Worm (Caenorhabditis elegans): ENCODE data around the gene nhr-138.

- no peak for TF ChIP-seq unc-39 (tag; optimal IDR thresholded peaks at IDR 0.05)
- no peak for TF ChIP-seq snpc-4 (tag; optimal IDR thresholded peaks at IDR 0.05)
- TF ChIP-seq drap-1 (GFP tag; optimal IDR thresholded peaks at IDR 0.05), result no peak
- TF ChIP-seq ceh-43 (GFP tag; optimal IDR thresholded peaks at IDR 0.05), result no peak
Observed at ce11 chrIV:9696513-9696912, 28.5 kb upstream of the nhr-138 start.

Data from whole organism, mixed stage, embryonic.